Fruit fly (Drosophila melanogaster): Measurements from ENCODE around the gene ND-ASHI.

ND-ASHI gene

DNA sequence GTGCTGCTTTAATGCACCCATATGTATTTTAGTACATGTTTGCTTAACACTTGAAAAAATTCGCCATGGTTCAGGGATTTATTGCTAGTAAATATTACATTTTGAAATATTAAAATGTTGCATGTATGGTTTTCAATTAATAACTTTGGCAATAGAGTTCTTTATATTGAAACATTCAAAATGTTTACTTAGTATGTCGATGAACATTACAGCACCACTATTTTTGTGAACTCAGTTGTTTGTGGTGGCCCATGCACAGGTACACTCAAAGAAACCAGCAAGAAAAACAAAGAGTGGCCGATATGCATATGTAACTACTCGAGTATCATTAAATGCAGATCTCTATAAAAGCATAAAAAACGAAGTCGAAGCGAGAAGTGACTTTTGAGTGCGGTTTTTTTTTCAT, 23.1 kb upstream of the ND-ASHI start (continued):
- TF ChIP-seq CG9437 (GFP tag; optimal IDR thresholded peaks at IDR 0.05) (peak; percentile 69), stc (GFP tag; IDR thresholded peaks at IDR 0.05) (peak; percentile 72), CG17829 (tag; optimal IDR thresholded peaks at IDR 0.05) (peak; percentile 69), CG12299 (tag; optimal IDR thresholded peaks at IDR 0.05) (peak; percentile 16), ato (GFP tag; IDR thresholded peaks at IDR 0.05; ENCODE audit: partially characterized antibody) (no peak), esg (GFP tag; conservative IDR thresholded peaks at IDR 0.05) (peak; percentile 73), sisA (GFP tag; IDR thresholded peaks at IDR 0.05) (peak; percentile 77), nom (GFP tag; optimal IDR thresholded peaks at IDR 0.05) (peak; percentile 41), CG2202 (tag; optimal IDR thresholded peaks at IDR 0.05) (peak; percentile 45), cg (GFP tag; optimal IDR thresholded peaks at IDR 0.05) (no peak), crp (GFP tag; optimal IDR thresholded peaks at IDR 0.05) (peak in 1 of 2 experiments; percentile 19), CG5245 (GFP tag; optimal IDR thresholded peaks at IDR 0.05) (peak; percentile 11), CG6813 (GFP tag; optimal IDR thresholded peaks at IDR 0.05) (peak; percentile 44), ewg (GFP tag; optimal IDR thresholded peaks at IDR 0.05) (peak; percentile 57), CG6654 (GFP tag; optimal IDR thresholded peaks at IDR 0.05) (no peak), MESR4 (GFP tag; optimal IDR thresholded peaks at IDR 0.05) (no peak), Adf1 (GFP tag; IDR thresholded peaks at IDR 0.05) (no peak), Vsx1 (GFP tag; optimal IDR thresholded peaks at IDR 0.05) (no peak), kah (GFP tag; optimal IDR thresholded peaks at IDR 0.05) (peak; percentile 52), Side (GFP tag; optimal IDR thresholded peaks at IDR 0.05) (peak; percentile 4), insv (GFP tag; optimal IDR thresholded peaks at IDR 0.05) (no peak), D19A (tag; optimal IDR thresholded peaks at IDR 0.05) (peak; percentile 65), zen (tag; optimal IDR thresholded peaks at IDR 0.05) (peak; percentile 59), salm (tag; optimal IDR thresholded peaks at IDR 0.05) (peak; percentile 41), Dad (GFP tag; optimal IDR thresholded peaks at IDR 0.05) (peak; percentile 41), CG12391 (tag; optimal IDR thresholded peaks at IDR 0.05) (peak; percentile 72), CG15479 (GFP tag; optimal IDR thresholded peaks at IDR 0.05) (no peak), nmo (GFP tag; optimal IDR thresholded peaks at IDR 0.05) (peak; percentile 85), NC2α (GFP tag; optimal IDR thresholded peaks at IDR 0.05) (no peak), hb (GFP tag; IDR thresholded peaks at IDR 0.05; ENCODE audit: partially characterized antibody) (no peak), CG17359 (tag; optimal IDR thresholded peaks at IDR 0.05) (peak; percentile 81), CG2116 (GFP tag; optimal IDR thresholded peaks at IDR 0.05) (peak; percentile 34), mam (GFP tag; optimal IDR thresholded peaks at IDR 0.05) (peak; percentile 30), CG2712 (tag; optimal IDR thresholded peaks at IDR 0.05) (peak; percentile 80), sob (GFP tag; IDR thresholded peaks at IDR 0.05) (0 out of 2 replicates have a peak, but pooled peaks have one; percentile 22), shn (GFP tag; optimal IDR thresholded peaks at IDR 0.05) (peak; percentile 22), knrl (GFP tag; IDR thresholded peaks at IDR 0.05; ENCODE audit: partially characterized antibody) (no peak), CG8388 (GFP tag; optimal IDR thresholded peaks at IDR 0.05) (peak; percentile 77), tap (tag; optimal IDR thresholded peaks at IDR 0.05) (peak; percentile 69), B-H1 (GFP tag; IDR thresholded peaks at IDR 0.05) (0 out of 3 replicates have a peak, but pooled peaks have one; percentile 24), CG2129 (GFP tag; IDR thresholded peaks at IDR 0.05; ENCODE audit: partially characterized antibody) (no peak), ac (GFP tag; optimal IDR thresholded peaks at IDR 0.05) (no peak), Oaz (GFP tag; IDR thresholded peaks at IDR 0.05) (no peak), Hand (GFP tag; optimal IDR thresholded peaks at IDR 0.05) (no peak), Trl (optimal IDR thresholded peaks at IDR 0.05) (no peak), Trl (GFP tag; optimal IDR thresholded peaks at IDR 0.05) (peak; percentile 37), CG32767 (GFP tag; IDR thresholded peaks at IDR 0.05) (peak; percentile 70; the same call in 1 of the 2 replicates), CG6791 (GFP tag; IDR thresholded peaks at IDR 0.05; ENCODE audit: partially characterized antibody) (no peak), jing (GFP tag; optimal IDR thresholded peaks at IDR 0.05) (peak; percentile 22), mirr (GFP tag; optimal IDR thresholded peaks at IDR 0.05) (no peak)

All from whole organism, embryonic.